Worm (Caenorhabditis elegans): ENCODE results near the gene tofu-7.
A peak's percentile ranks its signal among the peaks of the same experiment; 100 is the strongest.
"Not testable (repeated sequence)": the region's sequence is repeated elsewhere in the genome, so short reads cannot be mapped to it uniquely, and the experiment has no call there.

Gene tofu-7

ce11 chrIII:7084908-7085307, at the start of gene tofu-7:
Gene tofu-7, minus strand, starts transcription at chrIII:7085018.
- TF ChIP-seq W03F9.2 (tag; optimal IDR thresholded peaks at IDR 0.05) (no peak), him-1 (tag; optimal IDR thresholded peaks at IDR 0.05) (no peak), dao-5 (tag; optimal IDR thresholded peaks at IDR 0.05) (no peak)

- TF ChIP-seq him-1 (tag; optimal IDR thresholded peaks at IDR 0.05) (no peak), dao-5 (tag; optimal IDR thresholded peaks at IDR 0.05) (no peak), W03F9.2 (tag; optimal IDR thresholded peaks at IDR 0.05) (no peak)
Measured at ce11 chrIII:7133559-7133958, 48.7 kb upstream of the tofu-7 start, which contains the start of the genes pot-1 and ggtb-1. Gene pot-1, minus strand, starts transcription at chrIII:7133678. Gene ggtb-1, plus strand, starts transcription at chrIII:7133766.

- TF ChIP-seq him-1, dao-5, W03F9.2 (tag; optimal IDR thresholded peaks at IDR 0.05): not testable (repeated sequence)
Measured at ce11 chrIII:7128601-7129000, 43.8 kb upstream of the tofu-7 start, which contains the start of gene viro-2. Gene viro-2, plus strand, starts transcription at chrIII:7128901.

- TF ChIP-seq him-1 (tag; optimal IDR thresholded peaks at IDR 0.05), result no peak
- no peak for TF ChIP-seq dao-5 (tag; optimal IDR thresholded peaks at IDR 0.05)
- TF ChIP-seq W03F9.2 (tag; optimal IDR thresholded peaks at IDR 0.05), result no peak
Measured at ce11 chrIII:7124364-7124763, 39.5 kb upstream of the tofu-7 start, which contains the start of gene B0280.2. Gene B0280.2, plus strand, starts transcription at chrIII:7124664.

DNA sequence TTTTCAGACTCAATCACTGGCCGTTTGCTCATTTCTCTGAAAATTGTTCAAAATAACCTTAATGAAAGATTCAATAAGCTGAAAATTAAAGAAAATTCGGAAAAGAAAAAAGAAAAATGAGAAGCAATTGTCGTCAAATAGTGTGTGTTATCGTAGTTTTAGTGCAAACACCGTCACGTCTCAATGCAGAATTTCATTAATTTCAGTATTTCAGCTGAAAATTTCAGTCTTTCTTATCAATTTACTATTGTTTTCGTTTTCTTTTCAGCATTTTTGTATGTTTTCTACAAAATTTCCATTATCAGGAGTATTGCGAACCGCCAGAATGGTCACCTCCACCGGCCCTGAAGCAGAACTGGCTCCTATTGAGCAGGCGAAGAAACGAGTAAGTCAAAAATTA, 38.0 kb upstream of the tofu-7 start, which contains the start of the genes B0280.9 and rpia-1:
TSS of gene B0280.9 (minus strand) at position 36 of the 400 bp plus-strand sequence.
TSS of gene rpia-1 (plus strand) at position 269 of the 400 bp plus-strand sequence.
- TF ChIP-seq dao-5 (tag; optimal IDR thresholded peaks at IDR 0.05) (no peak), him-1 (tag; optimal IDR thresholded peaks at IDR 0.05) (no peak), W03F9.2 (tag; optimal IDR thresholded peaks at IDR 0.05) (peak; percentile 59)

DNA sequence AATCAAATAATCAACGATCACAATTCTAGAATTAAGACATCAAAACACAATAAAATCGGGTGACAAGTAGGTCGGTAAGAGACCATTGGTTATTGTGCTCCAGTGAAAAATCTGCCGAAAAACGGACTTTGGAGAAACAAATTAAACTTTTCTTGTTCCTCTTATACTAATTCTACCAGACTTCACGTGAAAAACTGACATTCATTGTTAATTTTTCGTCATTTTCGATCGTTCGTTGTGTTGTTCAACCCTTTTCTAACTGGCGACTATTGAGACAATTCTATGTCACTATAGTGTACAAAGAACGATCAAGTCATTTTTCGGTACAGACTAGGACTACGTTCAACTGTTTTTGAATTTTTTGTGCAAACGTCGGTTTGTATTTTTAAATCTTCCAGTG, 35.7 kb upstream of the tofu-7 start:
- no peak for TF ChIP-seq W03F9.2 (tag; optimal IDR thresholded peaks at IDR 0.05)
- TF ChIP-seq dao-5 (tag; optimal IDR thresholded peaks at IDR 0.05), result no peak
- TF ChIP-seq him-1 (tag; optimal IDR thresholded peaks at IDR 0.05), result no peak

DNA sequence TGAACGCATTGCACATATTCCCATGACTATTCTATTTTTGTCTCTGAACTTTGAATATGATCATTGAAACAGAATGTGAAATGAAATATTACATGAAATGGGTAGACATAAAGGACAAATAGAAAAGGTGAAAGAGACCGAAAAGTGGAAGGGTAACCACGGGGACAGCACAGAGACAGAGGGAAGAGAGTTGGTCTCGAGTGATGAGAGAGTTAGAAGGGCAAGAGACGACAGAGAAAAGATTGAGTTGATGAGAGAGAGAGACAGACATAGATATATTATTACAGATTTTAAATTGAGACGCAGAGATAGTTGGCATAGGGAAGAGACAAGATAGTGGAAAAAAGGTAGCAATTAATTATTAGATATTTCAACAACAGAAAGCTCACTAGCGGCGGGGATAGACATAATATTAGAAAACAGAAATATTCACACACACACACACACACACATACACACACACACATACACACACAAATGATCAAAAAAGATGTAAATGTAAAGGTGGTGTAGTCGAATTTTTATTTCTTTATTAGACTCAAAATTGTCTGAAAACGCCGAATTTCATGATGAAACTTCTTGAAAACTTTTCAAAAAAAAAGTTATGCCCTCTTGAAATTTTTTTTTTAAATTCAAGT, 31.9 kb upstream of the tofu-7 start:
- TF ChIP-seq W03F9.2 (tag; optimal IDR thresholded peaks at IDR 0.05), result peak; percentile 56
- TF ChIP-seq him-1 (tag; optimal IDR thresholded peaks at IDR 0.05), result no peak

ce11 chrIII:7114952-7115488, 30.2 kb upstream of the tofu-7 start, which contains the start of gene nhr-10:
Gene nhr-10, minus strand, starts transcription at chrIII:7115438.
- TF ChIP-seq W03F9.2 (tag; optimal IDR thresholded peaks at IDR 0.05), result no peak
- no peak for TF ChIP-seq dao-5 (tag; optimal IDR thresholded peaks at IDR 0.05)
- TF ChIP-seq him-1 (tag; optimal IDR thresholded peaks at IDR 0.05), result no peak

ce11 chrIII:7112285-7112684, 27.5 kb upstream of the tofu-7 start:
- TF ChIP-seq dao-5 (tag; optimal IDR thresholded peaks at IDR 0.05), result no peak

- TF ChIP-seq him-1 (tag; optimal IDR thresholded peaks at IDR 0.05), result no peak
- TF ChIP-seq W03F9.2 (tag; optimal IDR thresholded peaks at IDR 0.05), result no peak
- TF ChIP-seq dao-5 (tag; optimal IDR thresholded peaks at IDR 0.05), result no peak
Measured at ce11 chrIII:7111793-7112192, 27.0 kb upstream of the tofu-7 start, which contains the start of gene B0280.7. Gene B0280.7, minus strand, starts transcription at chrIII:7111893.

ce11 chrIII:7107965-7108364, 23.1 kb upstream of the tofu-7 start, which contains the start of gene odd-1:
Gene odd-1, plus strand, starts transcription at chrIII:7108313.
- no peak for TF ChIP-seq him-1 (tag; optimal IDR thresholded peaks at IDR 0.05)
- TF ChIP-seq W03F9.2 (tag; optimal IDR thresholded peaks at IDR 0.05), result no peak
- TF ChIP-seq dao-5 (tag; optimal IDR thresholded peaks at IDR 0.05), result no peak

DNA sequence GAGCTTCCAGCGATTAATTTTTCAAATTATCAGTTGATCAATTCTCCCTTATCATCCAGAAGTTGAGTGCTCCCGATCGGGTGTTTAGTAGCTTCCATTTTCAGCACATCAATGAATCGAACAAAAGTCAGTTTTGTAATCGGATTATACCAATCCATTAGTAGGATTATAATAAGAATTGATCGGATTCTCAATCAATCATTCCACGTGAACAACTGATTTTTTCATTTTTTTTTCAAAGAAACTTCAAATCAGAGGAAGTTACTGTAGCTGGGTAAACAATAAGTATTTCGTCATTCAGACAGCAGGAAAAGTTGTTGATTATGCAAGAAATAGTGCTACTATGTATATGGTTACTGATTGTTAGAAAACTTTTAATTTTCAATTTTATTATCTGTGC, 22.0 kb upstream of the tofu-7 start:
- no peak for TF ChIP-seq dao-5 (tag; optimal IDR thresholded peaks at IDR 0.05)

DNA sequence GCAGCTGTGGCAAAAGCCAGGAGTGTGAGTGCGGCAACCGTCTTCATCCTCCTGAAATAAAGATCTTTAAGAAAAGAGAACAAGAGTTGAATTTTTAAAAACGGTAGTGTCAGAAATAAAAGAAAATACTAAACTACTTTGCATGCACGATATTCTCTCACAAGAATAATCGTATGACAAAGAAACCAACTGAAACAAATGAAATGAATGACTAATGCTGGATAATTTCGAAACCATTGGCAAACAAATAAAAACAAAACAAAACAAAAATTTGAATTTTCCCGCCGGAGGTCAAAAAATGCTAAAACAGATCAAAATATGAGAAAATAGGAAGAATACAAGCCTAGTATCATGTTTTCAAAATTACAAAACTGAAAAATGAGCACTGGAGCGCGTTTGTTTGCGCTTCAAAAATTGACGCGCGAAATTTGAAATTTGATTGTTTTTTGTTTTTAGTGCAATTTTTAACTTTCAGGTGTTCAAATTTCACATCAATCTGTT, 19.2 kb upstream of the tofu-7 start, which contains the start of gene cpg-2:
TSS of gene cpg-2 (minus strand) at position 51 of the 501 bp plus-strand sequence.
- TF ChIP-seq him-1 (tag; optimal IDR thresholded peaks at IDR 0.05) (no peak), W03F9.2 (tag; optimal IDR thresholded peaks at IDR 0.05) (no peak), dao-5 (tag; optimal IDR thresholded peaks at IDR 0.05) (no peak)

DNA sequence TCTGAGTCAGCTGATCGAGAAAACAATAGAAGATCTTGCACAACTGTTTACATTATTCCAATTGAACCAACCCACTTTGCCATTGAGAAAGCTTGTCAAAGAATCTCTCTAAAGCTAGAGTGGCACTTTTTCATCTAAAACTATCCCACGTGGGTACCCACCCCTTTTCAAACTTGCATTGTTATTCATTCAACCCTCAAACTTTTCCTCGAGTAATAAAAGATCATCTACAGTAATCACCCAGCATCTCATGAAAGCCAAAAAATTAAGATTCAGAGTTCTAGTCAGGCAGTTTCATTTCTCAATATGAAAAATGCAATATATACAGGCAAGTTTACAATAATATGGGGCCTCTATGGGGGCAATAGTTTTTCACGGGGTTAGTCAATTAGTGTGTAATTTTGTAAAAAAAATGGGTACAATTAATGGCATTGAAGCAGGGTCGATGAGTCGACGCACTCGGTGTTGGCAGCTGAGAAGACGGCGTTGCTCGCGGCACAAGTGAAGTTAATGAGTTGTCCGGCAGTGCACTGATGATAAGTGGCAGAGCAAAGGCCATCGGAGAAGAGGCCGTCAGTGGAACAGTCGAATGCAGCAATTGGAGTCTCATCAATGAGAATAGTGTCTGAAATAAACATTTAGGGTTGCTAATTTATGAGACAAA, 17.1 kb upstream of the tofu-7 start:
- peak; percentile 21 for TF ChIP-seq W03F9.2 (tag; optimal IDR thresholded peaks at IDR 0.05)
- no peak for TF ChIP-seq him-1 (tag; optimal IDR thresholded peaks at IDR 0.05)
